Fruit fly (Drosophila melanogaster): Measurements from ENCODE around the gene Myt1.
A peak's percentile ranks its signal among the peaks of the same experiment; 100 is the strongest.

The Myt1 gene

DNA sequence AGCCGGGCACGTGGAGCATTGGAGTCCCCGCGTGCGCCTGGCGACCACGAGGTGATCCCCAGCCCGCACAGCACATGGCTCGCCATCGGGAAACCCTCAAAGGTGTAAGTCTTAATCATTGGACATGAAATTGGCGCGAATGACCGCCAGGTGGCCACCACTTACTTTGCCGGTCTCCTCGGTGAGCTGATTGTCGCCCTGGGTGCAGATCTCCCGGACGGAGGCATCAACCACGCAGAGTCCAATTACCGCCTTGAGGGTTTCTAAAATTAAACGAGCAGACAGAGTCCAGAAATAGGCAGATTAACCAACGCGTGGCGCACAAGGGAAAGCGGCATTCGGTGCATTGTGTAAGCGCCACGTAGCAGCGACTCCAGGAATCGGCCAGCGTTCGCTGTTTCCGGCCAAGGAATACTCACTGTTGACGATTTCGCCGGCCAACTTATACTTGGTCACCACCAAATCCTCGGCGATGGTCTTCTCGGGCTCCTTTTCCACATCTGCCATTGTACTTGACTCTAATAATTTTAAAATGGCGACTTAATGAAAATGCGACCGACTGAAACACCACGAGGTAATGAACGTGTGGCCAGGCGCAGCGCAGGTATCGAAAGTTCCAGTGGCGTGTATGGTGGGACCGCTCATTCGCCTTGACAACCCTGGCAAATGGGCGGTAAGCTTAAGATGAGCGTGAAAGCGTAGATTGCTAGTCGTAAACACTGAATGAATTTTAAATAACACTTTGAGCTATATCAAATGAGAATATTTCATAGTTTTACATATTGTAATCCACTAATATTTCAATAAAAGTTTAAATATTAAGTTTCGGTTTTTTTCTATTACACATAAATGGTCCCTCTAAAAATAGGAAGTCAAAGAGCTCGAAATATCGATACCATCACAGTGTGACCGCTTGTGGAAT, 14.2 kb downstream of the Myt1 start, which contains the start of gene CG10576 (continued):
- TF ChIP-seq trem (tag; optimal IDR thresholded peaks at IDR 0.05) (peak; percentile 95), Ets65A (GFP tag) (peak; percentile 75), CG2678 (tag; optimal IDR thresholded peaks at IDR 0.05) (no peak), Meics (GFP tag; optimal IDR thresholded peaks at IDR 0.05) (no peak), dpn (GFP tag; optimal IDR thresholded peaks at IDR 0.05) (peak in 1 of 2 experiments; percentile 8), Scr (GFP tag; IDR thresholded peaks at IDR 0.05; ENCODE audit: partially characterized antibody) (peak; percentile 77), CG8924 (tag; optimal IDR thresholded peaks at IDR 0.05) (no peak), CG3065 (GFP tag; optimal IDR thresholded peaks at IDR 0.05) (peak; percentile 12), Adf1 (GFP tag; IDR thresholded peaks at IDR 0.05) (no peak), Pdp1 (GFP tag; optimal IDR thresholded peaks at IDR 0.05) (peak in 1 of 2 experiments; percentile 95), CG17328 (GFP tag; IDR thresholded peaks at IDR 0.05) (0 out of 2 replicates have a peak, but pooled peaks have one; percentile 16), CG3726 (GFP tag; IDR thresholded peaks at IDR 0.05) (no peak), CG12744 (GFP tag; optimal IDR thresholded peaks at IDR 0.05) (no peak), wek (GFP tag; optimal IDR thresholded peaks at IDR 0.05) (no peak), CG4854 (GFP tag; optimal IDR thresholded peaks at IDR 0.05) (no peak), tll (GFP tag; optimal IDR thresholded peaks at IDR 0.05) (peak; percentile 38 to 92), D (optimal IDR thresholded peaks at IDR 0.05) (peak; percentile 54), D (GFP tag; optimal IDR thresholded peaks at IDR 0.05) (no peak), CG2120 (GFP tag; optimal IDR thresholded peaks at IDR 0.05) (peak; percentile 39), Sin3A (optimal IDR thresholded peaks at IDR 0.05) (peak; percentile 94), CG11504 (tag; optimal IDR thresholded peaks at IDR 0.05) (no peak), zf30C (GFP tag; optimal IDR thresholded peaks at IDR 0.05) (no peak), ato (GFP tag; IDR thresholded peaks at IDR 0.05; ENCODE audit: partially characterized antibody) (peak; percentile 38; the same call in 1 of the 2 replicates), HLH3B (GFP tag; IDR thresholded peaks at IDR 0.05) (no peak), NC2α (GFP tag; optimal IDR thresholded peaks at IDR 0.05) (no peak), CG9876 (GFP tag; optimal IDR thresholded peaks at IDR 0.05) (no peak), CG15514 (GFP tag; optimal IDR thresholded peaks at IDR 0.05) (no peak), CG8281 (tag; optimal IDR thresholded peaks at IDR 0.05) (no peak), nmo (GFP tag; optimal IDR thresholded peaks at IDR 0.05) (peak; percentile 68), sqz (GFP tag; optimal IDR thresholded peaks at IDR 0.05) (no peak), ash1 (GFP tag; optimal IDR thresholded peaks at IDR 0.05) (no peak), al (GFP tag; IDR thresholded peaks at IDR 0.05) (no peak), CG34422 (GFP tag; IDR thresholded peaks at IDR 0.05) (peak; percentile 80; the same call in 1 of the 3 replicates), CG31365 (tag; optimal IDR thresholded peaks at IDR 0.05) (no peak), toy (GFP tag; IDR thresholded peaks at IDR 0.05) (no peak), pzg (GFP tag; optimal IDR thresholded peaks at IDR 0.05) (peak; percentile 84), B-H2 (GFP tag; optimal IDR thresholded peaks at IDR 0.05) (no peak), aop (GFP tag; IDR thresholded peaks at IDR 0.05) (no peak), Sry-δ (GFP tag; optimal IDR thresholded peaks at IDR 0.05) (peak; percentile 68), TFAM (GFP tag; optimal IDR thresholded peaks at IDR 0.05) (no peak), amos (GFP tag; IDR thresholded peaks at IDR 0.05; ENCODE audit: partially characterized antibody) (peak; percentile 58), CG14710 (tag; optimal IDR thresholded peaks at IDR 0.05) (peak; percentile 78), CG12659 (GFP tag; optimal IDR thresholded peaks at IDR 0.05) (peak; percentile 79), CG2712 (tag; optimal IDR thresholded peaks at IDR 0.05) (no peak), CG15073 (GFP tag; optimal IDR thresholded peaks at IDR 0.05) (no peak), CG4282 (GFP tag; optimal IDR thresholded peaks at IDR 0.05) (no peak), lilli (GFP tag; optimal IDR thresholded peaks at IDR 0.05) (peak; percentile 24), Kr (GFP tag; optimal IDR thresholded peaks at IDR 0.05) (no peak), exex (tag; optimal IDR thresholded peaks at IDR 0.05) (no peak)

Data from whole organism, embryonic.